Fruit fly (Drosophila melanogaster) Kc167 (cell line): Measurements from ENCODE around the gene CG34456.

Experiments used
- Myc ChIP-seq: fragments of >200 bp; optimal IDR thresholded peaks from 2 replicates; lab custom pipeline; 2017; ENCODE audit warnings: missing external identifiers
- Sin3A ChIP-seq: fragments of >200 bp; optimal IDR thresholded peaks from 2 replicates; lab custom pipeline; 2018; ENCODE audit warnings: missing external identifiers
- h ChIP-seq: fragments of >200 bp; optimal IDR thresholded peaks from 3 replicates; lab custom pipeline; 2018; ENCODE audit warnings: missing external identifiers
- insv ChIP-seq: fragments of >200 bp; optimal IDR thresholded peaks from 3 replicates; lab custom pipeline; 2018; ENCODE audit warnings: missing external identifiers
- psq ChIP-seq: fragments of >200 bp; optimal IDR thresholded peaks from 2 replicates; lab custom pipeline; 2017; ENCODE audit warnings: missing external identifiers
- ttk ChIP-seq: sonication (Bioruptor generic); optimal IDR thresholded peaks from 2 replicates; lab custom pipeline; 2017; ENCODE audit warnings: missing external identifiers

The CG34456 gene

DNA sequence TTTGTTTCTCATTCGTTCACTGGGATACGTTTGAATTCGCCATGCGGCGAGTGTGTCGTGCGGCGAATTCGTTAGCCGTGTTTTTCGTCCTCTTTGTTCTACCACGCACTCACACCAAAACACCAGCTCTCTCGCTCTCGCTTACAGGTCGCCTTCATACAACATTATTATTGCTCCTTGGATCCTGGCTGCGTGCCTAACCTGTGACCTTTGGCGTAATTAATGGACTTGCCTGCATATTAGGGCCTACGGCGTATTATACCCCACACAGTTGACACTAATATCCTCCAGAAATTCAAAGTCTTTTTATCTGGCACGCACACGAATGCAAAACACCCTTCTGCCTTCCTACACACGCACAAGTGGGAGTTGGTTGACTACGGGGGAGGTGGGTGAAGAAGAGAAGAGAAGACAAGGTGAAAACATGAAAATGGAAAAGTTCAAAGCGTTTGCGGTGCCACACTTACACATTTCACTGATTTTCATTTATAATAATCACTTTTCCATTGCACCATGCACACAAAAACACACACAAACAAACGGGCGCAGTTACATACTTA, 48.2 kb downstream of the CG34456 start:
- TF ChIP-seq ttk (lab: Kevin White, UChicago) = no peak
- TF ChIP-seq Sin3A (lab: Kevin White, UChicago) = no peak
- no peak for TF ChIP-seq insv (lab: Kevin White, UChicago)
- TF ChIP-seq h (lab: Kevin White, UChicago) = no peak
- no peak for TF ChIP-seq Myc
- TF ChIP-seq psq (lab: Kevin White, UChicago) = no peak

DNA sequence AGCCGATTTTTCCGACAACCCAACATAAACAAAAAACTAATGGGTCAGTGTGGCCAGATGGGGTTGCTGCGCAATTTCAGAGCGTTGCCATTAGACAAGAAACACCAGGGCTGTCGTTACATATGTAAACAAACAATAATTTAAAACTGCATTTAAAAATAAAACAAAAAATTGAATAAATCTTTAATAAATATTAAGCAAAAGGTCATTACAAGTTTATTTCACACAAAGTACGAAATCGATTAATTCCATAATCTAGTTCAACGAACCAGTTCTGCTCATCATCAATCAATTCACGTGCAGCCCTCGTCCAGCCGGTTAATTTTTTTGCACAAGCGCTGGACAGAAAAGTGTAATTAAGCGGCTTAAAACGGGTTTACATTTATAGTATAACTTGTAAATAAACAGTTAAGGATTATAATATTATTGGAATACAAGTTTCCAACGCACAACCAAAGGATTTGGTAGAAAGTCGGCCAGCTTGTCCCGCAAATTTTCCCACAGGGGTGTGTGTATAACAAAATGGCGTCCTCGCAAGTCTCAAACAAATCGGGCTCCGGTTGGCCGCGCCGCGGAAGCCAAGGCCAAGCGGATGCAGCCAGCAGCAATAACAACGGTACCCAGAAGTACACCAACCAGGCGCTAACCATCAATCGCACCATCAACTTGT, 49.0 kb downstream of the CG34456 start, which contains the start of the genes CG4022 and Cpsf5:
Gene CG4022, minus strand, starts transcription at position 79 of the 670 bp plus-strand sequence.
Gene Cpsf5, plus strand, starts transcription at position 285 of the 670 bp plus-strand sequence.
- no peak for TF ChIP-seq Sin3A (lab: Kevin White, UChicago)
